Fruit fly (Drosophila melanogaster) whole organism, embryonic: ENCODE results near the gene CG15382.
A peak's percentile ranks its signal among the peaks of the same experiment; 100 is the strongest.

Experiments used
- Aef1 ChIP-seq: fragments of 200-800 bp; sonication (Bioruptor generic); IDR thresholded peaks from 3 replicates; pipeline ENCODE4 v1.3.6; 2022; ENCODE audit warnings: missing biosample characterization, missing genetic modification characterization
- Awh ChIP-seq: fragments of 200-800 bp; sonication (Bioruptor generic); IDR thresholded peaks from 2 replicates; pipeline ENCODE4, ENCODE4 v1.3.6; 2022; ENCODE audit warnings: missing biosample characterization, missing genetic modification characterization
- Bgb ChIP-seq: fragments of 200-800 bp; sonication (Bioruptor generic); IDR thresholded peaks from 2 replicates; pipeline ENCODE4 v1.3.6; 2022; ENCODE audit warnings: missing biosample characterization, missing genetic modification characterization; ENCODE audit not compliant: partially characterized antibody
- CG11398 ChIP-seq: fragments of 200-800 bp; sonication (Bioruptor generic); optimal IDR thresholded peaks from 2 replicates; lab custom pipeline; 2016; ENCODE audit warnings: missing biosample characterization, missing genetic modification characterization
- CG12219 ChIP-seq: fragments of 200-800 bp; sonication (Bioruptor generic); optimal IDR thresholded peaks from 3 replicates; lab custom pipeline; 2018; ENCODE audit warnings: missing biosample characterization, mild to moderate bottlenecking, missing genetic modification characterization
- CG14014 ChIP-seq: fragments of 200-800 bp; sonication (Bioruptor generic); IDR thresholded peaks from 2 replicates; pipeline ENCODE4 v1.3.6; 2022; ENCODE audit warnings: missing biosample characterization, missing genetic modification characterization
- CG17359 ChIP-seq: fragments of 200-800 bp; sonication (Bioruptor generic); optimal IDR thresholded peaks from 3 replicates; lab custom pipeline; 2018; ENCODE audit warnings: missing biosample characterization, mild to moderate bottlenecking, missing genetic modification characterization, moderate library complexity
- CG17802 ChIP-seq: fragments of 200-800 bp; sonication (Bioruptor generic); optimal IDR thresholded peaks from 2 replicates; lab custom pipeline; 2018; ENCODE audit warnings: missing biosample characterization, mild to moderate bottlenecking, missing genetic modification characterization, moderate library complexity
- CG18262 ChIP-seq: fragments of 200-800 bp; optimal IDR thresholded peaks from 3 replicates; lab custom pipeline; 2019; ENCODE audit warnings: missing biosample characterization, mild to moderate bottlenecking, missing genetic modification characterization, moderate library complexity
- CG2120 ChIP-seq: fragments of 200-800 bp; sonication (Bioruptor generic); optimal IDR thresholded peaks from 3 replicates; lab custom pipeline; 2016; ENCODE audit warnings: missing biosample characterization, missing genetic modification characterization
- CG2199 ChIP-seq: fragments of 200-800 bp; sonication (Bioruptor generic); IDR thresholded peaks from 3 replicates; pipeline ENCODE4 v1.3.6; 2022; ENCODE audit warnings: missing biosample characterization, missing genetic modification characterization
- CG3163 ChIP-seq: fragments of 200-800 bp; sonication (Bioruptor generic); optimal IDR thresholded peaks from 3 replicates; lab custom pipeline; 2016; ENCODE audit warnings: missing biosample characterization, missing genetic modification characterization
- CG6254 ChIP-seq: fragments of 200-800 bp; sonication (Bioruptor generic); optimal IDR thresholded peaks from 3 replicates; lab custom pipeline; 2017; ENCODE audit warnings: mild to moderate bottlenecking, missing biosample characterization, missing genetic modification reagents, missing genetic modification characterization
- CG6683 ChIP-seq: fragments of 200-800 bp; sonication (Bioruptor generic); optimal IDR thresholded peaks from 2 replicates; lab custom pipeline; 2017; ENCODE audit warnings: missing biosample characterization, mild to moderate bottlenecking, missing genetic modification characterization, missing genetic modification reagents
- CG7271 ChIP-seq: fragments of 200-800 bp; sonication (Bioruptor generic); optimal IDR thresholded peaks from 2 replicates; lab custom pipeline; 2018; ENCODE audit warnings: missing biosample characterization, mild to moderate bottlenecking, missing genetic modification characterization, moderate library complexity
- CG7357 ChIP-seq: fragments of 200-800 bp; sonication (Bioruptor generic); IDR thresholded peaks from 3 replicates; pipeline ENCODE4 v1.3.6; 2022; ENCODE audit warnings: missing biosample characterization, missing genetic modification characterization
- CG7745 ChIP-seq: fragments of 200-800 bp; sonication (Bioruptor generic); optimal IDR thresholded peaks from 2 replicates; lab custom pipeline; 2018; ENCODE audit warnings: missing biosample characterization, mild to moderate bottlenecking, missing genetic modification characterization, moderate library complexity
- CG8281 ChIP-seq: fragments of 200-800 bp; sonication (Bioruptor generic); optimal IDR thresholded peaks from 2 replicates; lab custom pipeline; 2018; ENCODE audit warnings: missing biosample characterization, mild to moderate bottlenecking, missing genetic modification characterization, moderate library complexity
- CG9437 ChIP-seq: fragments of 200-800 bp; sonication (Bioruptor generic); optimal IDR thresholded peaks from 2 replicates; lab custom pipeline; 2018; ENCODE audit warnings: missing biosample characterization, mild to moderate bottlenecking, missing genetic modification characterization
- CoRest ChIP-seq: fragments of 200-800 bp; sonication (Bioruptor generic); optimal IDR thresholded peaks from 3 replicates; lab custom pipeline; 2018; ENCODE audit warnings: missing biosample characterization, mild to moderate bottlenecking, missing genetic modification characterization, moderate library complexity
- D ChIP-seq, 2 experiments: fragments of 200-800 bp in 1 of 2; fragments of >200 bp in 1 of 2; sonication (Bioruptor generic) in 1 of 2; optimal IDR thresholded peaks; 2 replicates in 1 of 2; 3 replicates in 1 of 2; lab custom pipeline; 2017; ENCODE audit warnings: mild to moderate bottlenecking in 1 of 2, missing biosample characterization in 1 of 2, missing genetic modification characterization in 1 of 2, missing genetic modification reagents in 1 of 2
- Dad ChIP-seq: fragments of 200-800 bp; sonication (Bioruptor generic); optimal IDR thresholded peaks from 3 replicates; lab custom pipeline; 2016; ENCODE audit warnings: missing biosample characterization, missing genetic modification characterization
- ERR ChIP-seq: fragments of 200-800 bp; sonication (Bioruptor generic); optimal IDR thresholded peaks from 2 replicates; lab custom pipeline; 2016; ENCODE audit warnings: missing biosample characterization, missing genetic modification characterization
- Eip74EF ChIP-seq, 2 experiments: fragments of 200-800 bp in 1 of 2; fragments of >200 bp in 1 of 2; sonication (Bioruptor generic) in 1 of 2; optimal IDR thresholded peaks; 2 replicates each; lab custom pipeline; 2017 to 2019; ENCODE audit warnings: missing biosample characterization in 2 of 2, missing genetic modification characterization in 2 of 2, mild to moderate bottlenecking in 1 of 2, moderate library complexity in 1 of 2
- Max ChIP-seq: fragments of 200-800 bp; sonication (Bioruptor generic); optimal IDR thresholded peaks from 2 replicates; lab custom pipeline; 2016; ENCODE audit warnings: missing biosample characterization, mild to moderate bottlenecking, missing genetic modification characterization
- NFAT ChIP-seq: fragments of 200-800 bp; sonication (Bioruptor generic); IDR thresholded peaks from 2 replicates; pipeline ENCODE4 v1.3.6; 2022; ENCODE audit warnings: missing biosample characterization, missing genetic modification characterization
- Oli ChIP-seq: fragments of 200-800 bp; sonication (Bioruptor generic); optimal IDR thresholded peaks from 2 replicates; lab custom pipeline; 2018; ENCODE audit warnings: missing biosample characterization, mild to moderate bottlenecking, missing genetic modification characterization, moderate library complexity
- Xbp1 ChIP-seq: fragments of 200-800 bp; sonication (Bioruptor generic); optimal IDR thresholded peaks from 3 replicates; lab custom pipeline; 2016; ENCODE audit warnings: missing biosample characterization, mild to moderate bottlenecking, missing genetic modification characterization
- ase ChIP-seq: fragments of 200-800 bp; sonication (Bioruptor generic); IDR thresholded peaks from 3 replicates; pipeline ENCODE4 v1.3.6; 2022; ENCODE audit warnings: missing biosample characterization, missing genetic modification characterization
- bsh ChIP-seq, 2 experiments: fragments of 200-800 bp; sonication (Bioruptor generic); optimal IDR thresholded peaks; 2 replicates each; lab custom pipeline; 2017 to 2018; ENCODE audit warnings: mild to moderate bottlenecking in 2 of 2, missing biosample characterization in 2 of 2, missing genetic modification characterization in 2 of 2, moderate library complexity in 1 of 2
- btn ChIP-seq: fragments of 200-800 bp; sonication (Bioruptor generic); optimal IDR thresholded peaks from 2 replicates; lab custom pipeline; 2016; ENCODE audit warnings: missing biosample characterization, missing genetic modification characterization
- corto ChIP-seq: fragments of 200-800 bp; sonication (Bioruptor generic); optimal IDR thresholded peaks from 2 replicates; lab custom pipeline; 2016; ENCODE audit warnings: missing biosample characterization, mild to moderate bottlenecking, missing genetic modification characterization, moderate library complexity
- dimm ChIP-seq: fragments of 200-800 bp; sonication (Bioruptor generic); IDR thresholded peaks from 2 replicates; pipeline ENCODE4 v1.3.6; 2022; ENCODE audit warnings: missing biosample characterization, missing genetic modification characterization
- dysf ChIP-seq: fragments of 200-800 bp; sonication (Bioruptor generic); IDR thresholded peaks from 3 replicates; pipeline ENCODE4 v1.3.6; 2022; ENCODE audit warnings: missing biosample characterization, missing genetic modification characterization
- eve ChIP-seq, 2 experiments: fragments of >200 bp; optimal IDR thresholded peaks; 2 replicates each; lab custom pipeline; 2017; ENCODE audit warnings: missing biosample characterization in 2 of 2, missing genetic modification characterization in 2 of 2
- ewg ChIP-seq: fragments of 200-800 bp; sonication (Bioruptor generic); optimal IDR thresholded peaks from 3 replicates; lab custom pipeline; 2017; ENCODE audit warnings: mild to moderate bottlenecking, missing biosample characterization, missing genetic modification reagents, missing genetic modification characterization
- ftz-f1 ChIP-seq: fragments of 200-800 bp; sonication (Bioruptor generic); optimal IDR thresholded peaks from 2 replicates; lab custom pipeline; 2016; ENCODE audit warnings: missing biosample characterization, missing genetic modification characterization
- inv ChIP-seq: fragments of 200-800 bp; sonication (Bioruptor generic); IDR thresholded peaks from 2 replicates; pipeline ENCODE4 v1.3.6; 2022; ENCODE audit warnings: missing biosample characterization, missing genetic modification characterization; ENCODE audit not compliant: partially characterized antibody
- jing ChIP-seq: fragments of 200-800 bp; sonication (Bioruptor generic); optimal IDR thresholded peaks from 2 replicates; lab custom pipeline; 2018; ENCODE audit warnings: missing biosample characterization, mild to moderate bottlenecking, missing genetic modification characterization
- jumu ChIP-seq: fragments of 200-800 bp; sonication (Bioruptor generic); optimal IDR thresholded peaks from 3 replicates; lab custom pipeline; 2016; ENCODE audit warnings: missing biosample characterization, missing genetic modification characterization
- ken ChIP-seq: fragments of 200-800 bp; sonication (Bioruptor generic); IDR thresholded peaks from 3 replicates; pipeline ENCODE4 v1.3.6; 2022; ENCODE audit warnings: missing biosample characterization, missing genetic modification characterization
- prd ChIP-seq, 3 experiments: fragments of >200 bp in 2 of 3; fragments of 200-800 bp in 1 of 3; sonication (Bioruptor generic) in 1 of 3; optimal IDR thresholded peaks in 2 of 3; IDR thresholded peaks in 1 of 3; 2 replicates in 2 of 3; 3 replicates in 1 of 3; pipeline versions ENCODE4 v1.3.6 to Lab custom; 2017 to 2022; ENCODE audit warnings: missing biosample characterization in 1 of 3, missing genetic modification characterization in 1 of 3
- salm ChIP-seq: fragments of 200-800 bp; sonication (Bioruptor generic); optimal IDR thresholded peaks from 2 replicates; lab custom pipeline; 2018; ENCODE audit warnings: missing biosample characterization, mild to moderate bottlenecking, missing genetic modification characterization
- slbo ChIP-seq: fragments of 200-800 bp; sonication (Bioruptor generic); IDR thresholded peaks from 2 replicates; pipeline ENCODE4 v1.3.6; 2022; ENCODE audit warnings: missing biosample characterization, missing genetic modification characterization
- slou ChIP-seq: fragments of 200-800 bp; sonication (Bioruptor generic); optimal IDR thresholded peaks from 3 replicates; lab custom pipeline; 2016; ENCODE audit warnings: missing biosample characterization, missing genetic modification characterization
- ttk ChIP-seq: fragments of 200-800 bp; sonication (Bioruptor generic); IDR thresholded peaks from 2 replicates; pipeline ENCODE4 v2.1.2; 2022; ENCODE audit warnings: missing biosample characterization, missing genetic modification characterization
- yki ChIP-seq: fragments of >200 bp; optimal IDR thresholded peaks from 3 replicates; lab custom pipeline; 2018

The CG15382 gene

DNA sequence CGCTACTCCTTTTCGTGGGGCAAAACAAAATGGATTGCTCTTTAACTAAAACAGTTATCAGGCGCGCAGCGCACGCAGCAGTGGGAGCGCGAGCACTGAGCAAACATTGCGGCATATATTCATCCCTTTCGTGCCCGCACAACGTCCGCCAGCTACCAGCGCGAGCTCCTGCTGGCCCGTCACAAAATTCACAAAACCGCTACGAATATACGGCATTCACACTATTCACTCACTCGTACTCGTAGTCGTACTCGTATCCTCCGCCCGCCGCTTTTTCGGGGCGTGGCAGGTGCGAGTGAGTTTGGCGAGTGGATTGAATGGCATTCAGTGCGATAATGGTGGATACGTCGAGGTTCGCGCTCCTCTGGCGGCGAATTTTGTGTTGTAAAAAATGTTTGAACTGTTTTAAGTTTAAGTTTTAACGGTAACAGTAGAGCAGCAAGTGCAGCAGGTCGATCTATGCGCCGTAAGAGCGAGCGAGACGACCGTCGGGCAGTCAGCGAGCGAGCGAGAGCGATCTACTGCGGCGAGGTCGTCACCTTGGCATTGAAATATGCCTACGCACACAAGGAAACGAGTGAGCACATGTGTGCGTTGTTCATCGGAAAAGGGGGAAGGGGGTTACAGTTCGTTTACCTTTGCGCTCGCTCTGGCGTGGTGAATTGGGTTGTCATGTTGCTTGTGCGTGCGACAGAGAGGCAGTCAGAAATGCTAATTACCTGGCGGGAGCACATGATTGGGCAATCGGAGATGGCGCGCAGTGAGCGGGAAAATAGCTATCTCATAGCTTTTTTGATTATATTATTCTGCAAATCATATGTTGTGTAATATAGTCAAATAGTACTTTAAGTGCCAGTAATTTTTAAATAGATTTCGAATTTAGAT, 41.3 kb downstream of the CG15382 start (continued):
- TF ChIP-seq slbo (no peak), Bgb (GFP tag; lab: Robert Waterston, UW) (no peak), CG7357 (GFP tag; lab: Robert Waterston, UW) (peak; percentile 87), D (optimal IDR thresholded peaks at IDR 0.05; lab: Kevin White, UChicago) (peak; percentile 91), D (GFP tag; optimal IDR thresholded peaks at IDR 0.05; lab: Kevin White, UChicago) (peak; percentile 16), eve (GFP tag; optimal IDR thresholded peaks at IDR 0.05; lab: Kevin White, UChicago) (no peak), Aef1 (GFP tag; lab: Robert Waterston, UW) (no peak), CG14014 (GFP tag; lab: Robert Waterston, UW) (no peak), CG18262 (peak; percentile 72), btn (GFP tag; lab: Kevin White, UChicago) (no peak), dimm (GFP tag; lab: Robert Waterston, UW) (no peak), CG8281 (peak; percentile 14), dysf (GFP tag; lab: Robert Waterston, UW) (no peak), prd (optimal IDR thresholded peaks at IDR 0.05; lab: Kevin White, UChicago) (no peak), prd (GFP tag; IDR thresholded peaks at IDR 0.05; lab: Robert Waterston, UW) (no peak), Awh (GFP tag; lab: Robert Waterston, UW) (no peak), CG7271 (tag; lab: Kevin White, UChicago) (no peak), CG17359 (peak; percentile 44), CG2199 (GFP tag; lab: Robert Waterston, UW) (no peak), CG9437 (GFP tag; lab: Kevin White, UChicago) (peak; percentile 1), Max (peak; percentile 70), CG12219 (GFP tag; lab: Kevin White, UChicago) (peak; percentile 45), yki (lab: Kevin White, UChicago) (no peak), CG6254 (peak; percentile 70), bsh (GFP tag; optimal IDR thresholded peaks at IDR 0.05; lab: Kevin White, UChicago) (peak in 1 of 2 experiments; percentile 65), CoRest (tag; lab: Kevin White, UChicago) (peak; percentile 67), ase (no peak), ftz-f1 (peak; percentile 100), ttk (GFP tag; lab: Robert Waterston, UW) (no peak), Eip74EF (GFP tag; optimal IDR thresholded peaks at IDR 0.05; lab: Kevin White, UChicago) (peak in 1 of 2 experiments; percentile 94), NFAT (no peak), jing (GFP tag; lab: Kevin White, UChicago) (no peak), Dad (GFP tag; lab: Kevin White, UChicago) (peak; percentile 9), CG6683 (peak; percentile 59), CG2120 (peak; percentile 70), Oli (tag; lab: Kevin White, UChicago) (peak; percentile 60), ken (GFP tag; lab: Robert Waterston, UW) (no peak), jumu (no peak), CG3163 (GFP tag; lab: Kevin White, UChicago) (peak; percentile 9), slou (GFP tag; lab: Kevin White, UChicago) (peak; percentile 61), CG11398 (GFP tag; lab: Kevin White, UChicago) (no peak), salm (tag; lab: Kevin White, UChicago) (no peak), Xbp1 (peak; percentile 59), inv (GFP tag; lab: Robert Waterston, UW) (no peak), ERR (GFP tag; lab: Kevin White, UChicago) (peak; percentile 81), CG17802 (tag; lab: Kevin White, UChicago) (no peak), corto (GFP tag; lab: Kevin White, UChicago) (peak; percentile 2), CG7745 (tag; lab: Kevin White, UChicago) (no peak), ewg (peak; percentile 35)
